Worm (Caenorhabditis elegans) whole organism, L3 larva: ENCODE results near the gene C50B6.9.
A peak's percentile ranks its signal among the peaks of the same experiment; 100 is the strongest.

Experiments
- ZK546.5 ChIP-seq: sonication (generic microtip); optimal IDR thresholded peaks from 2 replicates; lab custom pipeline; 2017; ENCODE audit warnings: missing biosample characterization, missing genetic modification characterization
- ceh-82 ChIP-seq: fragments of 150-350 bp; optimal IDR thresholded peaks from 2 replicates; lab custom pipeline; 2014; ENCODE audit warnings: missing biosample characterization, missing genetic modification characterization
- ceh-9 ChIP-seq: sonication (generic microtip); optimal IDR thresholded peaks from 2 replicates; lab custom pipeline; 2018; ENCODE audit warnings: missing biosample characterization, missing genetic modification characterization
- elt-2 ChIP-seq: sonication (generic microtip); optimal IDR thresholded peaks from 2 replicates; lab custom pipeline; 2016; ENCODE audit warnings: missing genetic modification reagents, mild to moderate bottlenecking, missing genetic modification characterization, missing compliant biosample characterization
- elt-3 ChIP-seq, 3 experiments: fragments of 150-350 bp in 1 of 3; sonication (generic microtip) in 2 of 3; optimal IDR thresholded peaks; 2 replicates in 2 of 3; 4 replicates in 1 of 3; lab custom pipeline; 2014 to 2017; ENCODE audit warnings: missing biosample characterization in 3 of 3, missing genetic modification characterization in 3 of 3
- eor-1 ChIP-seq, 2 experiments: fragments of 150-350 bp; optimal IDR thresholded peaks; 2 replicates each; lab custom pipeline; 2014 to 2018; ENCODE audit warnings: missing biosample characterization in 2 of 2, missing genetic modification characterization in 2 of 2
- mdl-1 ChIP-seq: fragments of 150-350 bp; optimal IDR thresholded peaks from 2 replicates; lab custom pipeline; 2014; ENCODE audit warnings: missing biosample characterization, missing genetic modification characterization
- nfya-1 ChIP-seq: sonication (generic microtip); optimal IDR thresholded peaks from 2 replicates; lab custom pipeline; 2017; ENCODE audit warnings: missing genetic modification characterization, mild to moderate bottlenecking, missing compliant biosample characterization, antibody characterized with exemption, moderate library complexity; ENCODE audit not compliant: insufficient read depth
- nhr-28 ChIP-seq: fragments of 150-350 bp; optimal IDR thresholded peaks from 2 replicates; lab custom pipeline; 2014; ENCODE audit warnings: missing biosample characterization, missing genetic modification characterization
- nhr-76 ChIP-seq: fragments of 150-350 bp; sonication (generic microtip); optimal IDR thresholded peaks from 5 replicates; lab custom pipeline; 2014; ENCODE audit warnings: missing biosample characterization, missing genetic modification characterization
- pha-4 ChIP-seq: fragments of 150-350 bp; optimal IDR thresholded peaks from 2 replicates; lab custom pipeline; 2014; ENCODE audit warnings: missing biosample characterization, missing genetic modification reagents, missing genetic modification characterization
- unc-62 ChIP-seq: fragments of 150-350 bp; sonication (generic microtip); optimal IDR thresholded peaks from 4 replicates; lab custom pipeline; 2014; ENCODE audit warnings: missing biosample characterization, missing genetic modification reagents, missing genetic modification characterization

ce11 chrV:13312210-13312676 is 23.9 kb upstream of the C50B6.9 start, which contains the start of gene nasp-2:
- peak; percentile 37 for TF ChIP-seq pha-4 (tag; lab: Kevin White, UChicago)
- TF ChIP-seq ceh-9 (tag; lab: Kevin White, UChicago): no peak
- no peak for TF ChIP-seq nhr-28
- TF ChIP-seq nfya-1 (tag; lab: Kevin White, UChicago): no peak
- no peak for TF ChIP-seq nhr-76 (tag; lab: Kevin White, UChicago)
- peak; percentile 20 for TF ChIP-seq elt-2 (tag; lab: Kevin White, UChicago)
- TF ChIP-seq elt-3 (tag; optimal IDR thresholded peaks at IDR 0.05; lab: Kevin White, UChicago): no peak
- no peak for TF ChIP-seq unc-62 (GFP tag; lab: Kevin White, UChicago)
- TF ChIP-seq ceh-82 (tag; lab: Kevin White, UChicago): no peak
- no peak for TF ChIP-seq ZK546.5 (tag; lab: Kevin White, UChicago)
- no peak for TF ChIP-seq mdl-1 (tag; lab: Kevin White, UChicago)
- TF ChIP-seq eor-1 (tag; optimal IDR thresholded peaks at IDR 0.05; lab: Kevin White, UChicago): no peak
